Fruit fly (Drosophila melanogaster) whole organism, embryonic: Measurements from ENCODE around the gene Obp84a.

Source experiments
- Adf1 ChIP-seq: fragments of 200-800 bp; sonication (Bioruptor generic); IDR thresholded peaks from 2 replicates; pipeline ENCODE4 v1.3.6; 2022; ENCODE audit warnings: missing biosample characterization, missing genetic modification characterization
- CG11696 ChIP-seq: fragments of 200-800 bp; sonication (Bioruptor generic); IDR thresholded peaks from 2 replicates; pipeline ENCODE4 v1.3.6; 2022; ENCODE audit warnings: missing biosample characterization, missing genetic modification characterization
- CG12071 ChIP-seq: fragments of 200-800 bp; sonication (Bioruptor generic); optimal IDR thresholded peaks from 3 replicates; lab custom pipeline; 2018; ENCODE audit warnings: missing biosample characterization, mild to moderate bottlenecking, missing genetic modification characterization
- CG12104 ChIP-seq: fragments of 200-800 bp; sonication (Bioruptor generic); optimal IDR thresholded peaks from 3 replicates; lab custom pipeline; 2016; ENCODE audit warnings: missing biosample characterization, missing genetic modification characterization
- CG1647 ChIP-seq: fragments of 200-800 bp; sonication (Bioruptor generic); optimal IDR thresholded peaks from 3 replicates; lab custom pipeline; 2016; ENCODE audit warnings: missing biosample characterization, missing genetic modification characterization
- CG16813 ChIP-seq: fragments of 200-800 bp; sonication (Bioruptor generic); IDR thresholded peaks from 3 replicates; pipeline ENCODE4 v1.3.6; 2022; ENCODE audit warnings: missing biosample characterization, missing genetic modification characterization; ENCODE audit not compliant: partially characterized antibody
- CG17385 ChIP-seq: fragments of 200-800 bp; sonication (Bioruptor generic); optimal IDR thresholded peaks from 3 replicates; lab custom pipeline; 2018; ENCODE audit warnings: missing biosample characterization, mild to moderate bottlenecking, missing genetic modification characterization
- CG3407 ChIP-seq: fragments of 200-800 bp; sonication (Bioruptor generic); optimal IDR thresholded peaks from 2 replicates; lab custom pipeline; 2018; ENCODE audit warnings: missing biosample characterization, mild to moderate bottlenecking, missing genetic modification characterization
- CG34224 ChIP-seq: fragments of 200-800 bp; sonication (Bioruptor generic); IDR thresholded peaks from 3 replicates; pipeline ENCODE4 v1.3.6; 2022; ENCODE audit warnings: missing biosample characterization, missing genetic modification characterization; ENCODE audit not compliant: partially characterized antibody
- CG4360 ChIP-seq: fragments of 200-800 bp; sonication (Bioruptor generic); IDR thresholded peaks from 2 replicates; pipeline ENCODE4 v1.3.6; 2022; ENCODE audit warnings: missing biosample characterization, missing genetic modification characterization
- CG6791 ChIP-seq: fragments of 200-800 bp; sonication (Bioruptor generic); IDR thresholded peaks from 3 replicates; pipeline ENCODE4 v1.3.6; 2022; ENCODE audit warnings: missing biosample characterization, missing genetic modification characterization; ENCODE audit not compliant: partially characterized antibody
- CG8359 ChIP-seq: fragments of 200-800 bp; sonication (Bioruptor generic); optimal IDR thresholded peaks from 2 replicates; lab custom pipeline; 2017; ENCODE audit warnings: missing biosample characterization, mild to moderate bottlenecking, missing genetic modification characterization, borderline replicate concordance
- CG8478 ChIP-seq: fragments of >200 bp; optimal IDR thresholded peaks from 2 replicates; lab custom pipeline; 2018
- CG9215 ChIP-seq: fragments of 200-800 bp; sonication (Bioruptor generic); IDR thresholded peaks from 2 replicates; pipeline ENCODE4 v1.3.6; 2022; ENCODE audit warnings: missing biosample characterization, missing genetic modification characterization
- Ets65A ChIP-seq: fragments of 200-800 bp; sonication (Bioruptor generic); peaks from one replicate; lab custom pipeline; 2016; ENCODE audit warnings: missing biosample characterization, missing genetic modification characterization
- HLH4C ChIP-seq: fragments of 200-800 bp; sonication (Bioruptor generic); IDR thresholded peaks from 3 replicates; pipeline ENCODE4 v1.3.6; 2022; ENCODE audit warnings: missing biosample characterization, missing genetic modification characterization; ENCODE audit not compliant: partially characterized antibody
- Hey ChIP-seq: fragments of 200-800 bp; sonication (Bioruptor generic); optimal IDR thresholded peaks from 3 replicates; lab custom pipeline; 2018; ENCODE audit warnings: missing biosample characterization, mild to moderate bottlenecking, missing genetic modification characterization
- Hmr ChIP-seq: fragments of 200-800 bp; sonication (Bioruptor generic); optimal IDR thresholded peaks from 3 replicates; lab custom pipeline; 2017; ENCODE audit warnings: mild to moderate bottlenecking, missing biosample characterization, missing genetic modification reagents, missing genetic modification characterization
- Hr39 ChIP-seq: fragments of >200 bp; optimal IDR thresholded peaks from 2 replicates; lab custom pipeline; 2017
- Jarid2 ChIP-seq: fragments of 200-800 bp; sonication (Bioruptor generic); optimal IDR thresholded peaks from 3 replicates; lab custom pipeline; 2017; ENCODE audit warnings: mild to moderate bottlenecking, missing biosample characterization, missing genetic modification reagents, missing genetic modification characterization
- NFAT ChIP-seq: fragments of 200-800 bp; sonication (Bioruptor generic); IDR thresholded peaks from 2 replicates; pipeline ENCODE4 v1.3.6; 2022; ENCODE audit warnings: missing biosample characterization, missing genetic modification characterization
- Neu2 ChIP-seq: fragments of 200-800 bp; sonication (Bioruptor generic); optimal IDR thresholded peaks from 3 replicates; lab custom pipeline; 2016; ENCODE audit warnings: missing biosample characterization, missing genetic modification characterization, borderline replicate concordance
- Oaz ChIP-seq: fragments of 200-800 bp; sonication (Bioruptor generic); IDR thresholded peaks from 2 replicates; pipeline ENCODE4 v1.3.6; 2022; ENCODE audit warnings: missing biosample characterization, missing genetic modification characterization
- aop ChIP-seq: fragments of 200-800 bp; sonication (Bioruptor generic); IDR thresholded peaks from 2 replicates; pipeline ENCODE4 v1.3.6; 2022; ENCODE audit warnings: missing biosample characterization, missing genetic modification characterization
- dan ChIP-seq: fragments of 200-800 bp; sonication (Bioruptor generic); IDR thresholded peaks from 2 replicates; pipeline ENCODE4 v1.3.6; 2022; ENCODE audit warnings: missing biosample characterization, missing genetic modification characterization
- dmrt99B ChIP-seq: fragments of 200-800 bp; sonication (Bioruptor generic); optimal IDR thresholded peaks from 2 replicates; lab custom pipeline; 2018; ENCODE audit warnings: missing biosample characterization, mild to moderate bottlenecking, missing genetic modification characterization, moderate library complexity
- exex ChIP-seq: fragments of 200-800 bp; sonication (Bioruptor generic); optimal IDR thresholded peaks from 4 replicates; lab custom pipeline; 2018; ENCODE audit warnings: missing biosample characterization, mild to moderate bottlenecking, missing genetic modification characterization, moderate library complexity
- fru ChIP-seq: fragments of >200 bp; optimal IDR thresholded peaks from 2 replicates; lab custom pipeline; 2017
- gt ChIP-seq: fragments of 200-800 bp; sonication (Bioruptor generic); IDR thresholded peaks from 2 replicates; pipeline ENCODE4 v1.3.6; 2022; ENCODE audit warnings: missing biosample characterization, missing genetic modification characterization
- lbe ChIP-seq: fragments of 200-800 bp; sonication (Bioruptor generic); optimal IDR thresholded peaks from 2 replicates; lab custom pipeline; 2016; ENCODE audit warnings: missing biosample characterization, mild to moderate bottlenecking, missing genetic modification characterization
- nom ChIP-seq: fragments of 200-800 bp; sonication (Bioruptor generic); optimal IDR thresholded peaks from 2 replicates; lab custom pipeline; 2017; ENCODE audit warnings: missing biosample characterization, missing genetic modification characterization, mild to moderate bottlenecking, moderate library complexity, missing genetic modification reagents
- pros ChIP-seq: fragments of 200-800 bp; sonication (Bioruptor generic); optimal IDR thresholded peaks from 3 replicates; lab custom pipeline; 2019; ENCODE audit warnings: missing biosample characterization, mild to moderate bottlenecking, missing genetic modification characterization, moderate library complexity
- pum ChIP-seq: fragments of 200-800 bp; sonication (Bioruptor generic); optimal IDR thresholded peaks from 2 replicates; lab custom pipeline; 2016; ENCODE audit warnings: missing biosample characterization, missing genetic modification characterization
- slou ChIP-seq: fragments of 200-800 bp; sonication (Bioruptor generic); optimal IDR thresholded peaks from 3 replicates; lab custom pipeline; 2016; ENCODE audit warnings: missing biosample characterization, missing genetic modification characterization
- sqz ChIP-seq: fragments of 200-800 bp; sonication (Bioruptor generic); optimal IDR thresholded peaks from 3 replicates; lab custom pipeline; 2018; ENCODE audit warnings: missing biosample characterization, mild to moderate bottlenecking, missing genetic modification characterization
- stc ChIP-seq: fragments of 200-800 bp; sonication (Bioruptor generic); IDR thresholded peaks from 2 replicates; pipeline ENCODE4 v1.3.6; 2022; ENCODE audit warnings: missing biosample characterization, missing genetic modification characterization
- trem ChIP-seq: fragments of 200-800 bp; optimal IDR thresholded peaks from 3 replicates; lab custom pipeline; 2019; ENCODE audit warnings: missing biosample characterization, mild to moderate bottlenecking, missing genetic modification characterization, moderate library complexity

Gene Obp84a

DNA sequence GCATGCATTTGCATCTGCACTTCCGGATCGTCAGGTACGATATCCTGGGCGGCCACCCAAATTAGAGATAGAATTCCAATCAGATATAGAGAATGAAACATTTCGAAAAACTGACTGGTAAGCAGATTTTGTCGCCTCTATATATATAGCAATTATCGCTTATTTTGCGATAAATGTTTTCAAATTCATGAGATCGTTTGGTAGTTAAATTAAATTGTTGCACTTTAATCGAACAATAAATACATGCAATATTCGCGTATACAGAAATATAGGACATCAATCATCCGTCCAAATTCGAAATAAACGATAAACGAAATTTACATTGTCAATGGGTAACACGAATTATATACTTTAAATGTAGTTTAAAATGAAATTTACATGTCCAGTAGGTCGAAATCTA is at the start of gene Obp84a:
Gene Obp84a, minus strand, starts transcription at position 101 of the 400 bp plus-strand sequence.
- TF ChIP-seq CG17385 (GFP tag; lab: Kevin White, UChicago) (no peak), CG3407 (GFP tag; lab: Kevin White, UChicago) (no peak), Neu2 (GFP tag; lab: Kevin White, UChicago) (no peak), aop (GFP tag; lab: Robert Waterston, UW) (no peak), CG1647 (GFP tag; lab: Kevin White, UChicago) (no peak), stc (GFP tag; lab: Robert Waterston, UW) (no peak), pros (GFP tag; lab: Kevin White, UChicago) (no peak), pum (GFP tag; lab: Kevin White, UChicago) (no peak), lbe (GFP tag; lab: Kevin White, UChicago) (no peak), gt (GFP tag; lab: Robert Waterston, UW) (no peak), Hey (tag; lab: Kevin White, UChicago) (no peak), slou (no peak), dan (GFP tag; lab: Robert Waterston, UW) (no peak), trem (tag; lab: Kevin White, UChicago) (no peak), Oaz (GFP tag; lab: Robert Waterston, UW) (no peak), Adf1 (GFP tag; lab: Robert Waterston, UW) (no peak), CG16813 (GFP tag; lab: Robert Waterston, UW) (no peak), Hmr (GFP tag; lab: Kevin White, UChicago) (no peak), Jarid2 (GFP tag; lab: Kevin White, UChicago) (no peak)

DNA sequence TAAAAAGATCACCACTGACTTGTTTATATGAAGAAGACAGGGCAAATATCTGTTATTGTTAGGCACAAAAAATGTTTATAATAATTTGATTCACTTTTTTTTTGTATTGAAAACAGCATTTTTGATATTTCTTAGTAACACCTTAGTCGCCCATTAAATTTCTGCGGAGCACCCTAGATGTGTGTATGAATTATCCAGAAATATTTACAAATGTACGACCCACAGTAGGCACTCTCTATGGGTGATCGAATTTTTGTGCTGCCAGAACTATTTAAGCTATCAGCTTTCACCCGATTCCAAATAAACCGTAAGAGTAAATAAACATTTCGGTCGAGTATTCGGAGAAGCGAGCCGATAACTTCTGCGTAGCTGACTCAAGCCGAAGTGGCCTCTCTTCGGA is 33.9 kb upstream of the Obp84a start, which contains the start of gene RacGAP84C:
Gene RacGAP84C, plus strand, starts transcription at position 301 of the 400 bp plus-strand sequence.
- no peak for TF ChIP-seq CG11696 (GFP tag; lab: Robert Waterston, UW)
- TF ChIP-seq NFAT (GFP tag; lab: Robert Waterston, UW), result no peak
- no peak for TF ChIP-seq CG8359 (GFP tag; lab: Kevin White, UChicago)
- no peak for TF ChIP-seq CG6791 (GFP tag; lab: Robert Waterston, UW)
- TF ChIP-seq CG12071 (GFP tag; lab: Kevin White, UChicago), result no peak
- no peak for TF ChIP-seq exex
- TF ChIP-seq CG12104 (GFP tag; lab: Kevin White, UChicago), result no peak

DNA sequence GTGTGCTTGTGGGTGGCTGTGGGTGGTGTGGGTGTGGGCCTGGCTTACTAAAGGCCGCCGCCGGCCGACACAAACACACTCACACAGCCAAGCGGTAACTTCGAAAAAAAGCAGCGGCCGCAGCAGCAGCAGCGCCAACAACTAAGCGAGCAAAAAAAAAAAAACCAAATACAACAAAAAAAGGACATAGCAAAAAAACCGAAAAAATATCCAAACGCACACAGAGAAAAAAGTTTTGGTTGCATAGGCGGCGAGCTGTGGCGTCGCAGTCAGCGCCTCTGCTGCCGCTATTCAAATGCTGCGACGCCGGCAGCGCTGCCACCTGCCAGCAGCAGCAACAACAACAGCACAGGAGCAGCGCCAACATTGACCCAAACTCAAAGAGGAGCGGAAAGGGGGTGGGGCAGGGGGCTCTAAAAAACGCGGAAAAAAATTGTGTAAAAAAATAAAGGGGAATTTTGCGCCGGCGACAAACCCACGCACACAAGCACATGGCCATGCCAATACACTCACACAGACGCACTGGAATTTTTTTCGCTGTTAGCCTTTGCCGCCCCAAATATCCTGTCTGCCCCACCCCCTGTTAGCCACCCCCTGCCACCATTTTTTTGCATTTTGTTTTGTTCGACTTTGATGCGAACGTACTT is 30.6 kb upstream of the Obp84a start:
- peak; percentile 92 for TF ChIP-seq sqz (GFP tag; lab: Kevin White, UChicago)
- 0 out of 2 replicates have a peak, but pooled peaks have one; percentile 9 for TF ChIP-seq CG9215
- TF ChIP-seq gt (GFP tag; lab: Robert Waterston, UW), result no peak
- no peak for TF ChIP-seq HLH4C (GFP tag; lab: Robert Waterston, UW)
- TF ChIP-seq nom (GFP tag; lab: Kevin White, UChicago), result peak; percentile 23
- peak; percentile 89 for TF ChIP-seq Adf1 (GFP tag; lab: Robert Waterston, UW)
- 0 out of 2 replicates have a peak, but pooled peaks have one; percentile 24 for TF ChIP-seq CG4360 (GFP tag; lab: Robert Waterston, UW)
- no peak for TF ChIP-seq exex
- TF ChIP-seq, all 482 proteins: peak for 5

DNA sequence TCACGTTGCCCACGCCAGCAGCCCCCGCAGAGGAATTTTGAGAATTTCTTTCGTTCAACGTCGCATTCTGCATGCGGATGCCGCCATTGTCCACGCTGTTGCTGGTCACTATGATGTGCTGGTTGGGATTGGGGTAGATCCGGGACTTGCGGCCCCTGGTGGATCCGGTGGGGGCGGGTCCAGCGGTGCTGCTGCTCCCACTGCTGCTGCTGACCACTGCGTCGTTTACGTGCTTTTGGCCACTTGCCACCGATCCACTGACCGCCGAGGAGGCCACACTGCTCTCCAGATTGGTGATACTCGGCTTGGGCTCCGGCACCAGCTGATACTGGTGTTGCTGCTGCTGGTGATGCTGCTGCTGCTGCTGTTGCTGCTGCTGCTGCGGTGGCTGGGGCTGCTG is 25.0 kb upstream of the Obp84a start:
- TF ChIP-seq CG8478 (lab: Kevin White, UChicago) (peak; percentile 40), dmrt99B (tag; lab: Kevin White, UChicago) (no peak), fru (lab: Kevin White, UChicago) (no peak), Hr39 (lab: Kevin White, UChicago) (peak; percentile 53), CG34224 (GFP tag; lab: Robert Waterston, UW) (no peak), Ets65A (GFP tag; lab: Kevin White, UChicago) (peak; percentile 17)
